Worm (Caenorhabditis elegans) whole organism, early embryonic: Measurements from ENCODE around the gene rnp-9.
A peak's percentile ranks its signal among the peaks of the same experiment; 100 is the strongest.

ENCODE experiments used
- B0310.2 ChIP-seq: sonication (generic microtip); optimal IDR thresholded peaks from 2 replicates; lab custom pipeline; 2016; ENCODE audit warnings: mild to moderate bottlenecking, missing genetic modification characterization, missing compliant biosample characterization
- F13C5.2 ChIP-seq: sonication (generic microtip); optimal IDR thresholded peaks from 2 replicates; lab custom pipeline; 2017; ENCODE audit warnings: mild to moderate bottlenecking, missing genetic modification characterization, inconsistent platforms, missing compliant biosample characterization
- aly-1 ChIP-seq: sonication (generic microtip); optimal IDR thresholded peaks from 2 replicates; lab custom pipeline; 2016; ENCODE audit warnings: missing genetic modification characterization, missing compliant biosample characterization
- ama-1 ChIP-seq: fragments of 150-350 bp; optimal IDR thresholded peaks from 2 replicates; lab custom pipeline; 2014
- ceh-13 ChIP-seq: fragments of 200-800 bp; sonication (Bioruptor generic); optimal IDR thresholded peaks from 2 replicates; lab custom pipeline; 2018; ENCODE audit warnings: mild to moderate bottlenecking, missing genetic modification characterization, missing compliant biosample characterization
- ceh-36 ChIP-seq: sonication (generic microtip); optimal IDR thresholded peaks from 2 replicates; lab custom pipeline; 2016; ENCODE audit warnings: missing genetic modification characterization, inconsistent platforms, missing compliant biosample characterization
- ets-7 ChIP-seq: sonication (generic microtip); optimal IDR thresholded peaks from 2 replicates; lab custom pipeline; 2016; ENCODE audit warnings: missing genotype, missing genetic modification characterization, missing compliant biosample characterization
- flt-1 ChIP-seq: fragments of 200-800 bp; sonication (Bioruptor generic); IDR thresholded peaks from 2 replicates; pipeline ENCODE4 v1.3.6; 2022; ENCODE audit warnings: missing genetic modification characterization, missing compliant biosample characterization
- hmbx-1 ChIP-seq: sonication (generic microtip); optimal IDR thresholded peaks from 2 replicates; lab custom pipeline; 2016; ENCODE audit warnings: mild to moderate bottlenecking, missing genetic modification characterization, missing compliant biosample characterization
- hmg-4 ChIP-seq: fragments of 200-800 bp; sonication (Bioruptor generic); optimal IDR thresholded peaks from 2 replicates; lab custom pipeline; 2018; ENCODE audit warnings: mild to moderate bottlenecking, missing genetic modification characterization, missing compliant biosample characterization
- hnd-1 ChIP-seq: sonication (generic microtip); optimal IDR thresholded peaks from 2 replicates; lab custom pipeline; 2016; ENCODE audit warnings: missing genetic modification characterization, missing compliant biosample characterization
- pes-1 ChIP-seq: fragments of 200-800 bp; sonication (Bioruptor generic); IDR thresholded peaks from 2 replicates; pipeline ENCODE4 v1.3.6; 2022; ENCODE audit warnings: missing genetic modification reagents, missing genetic modification characterization, missing compliant biosample characterization
- scrt-1 ChIP-seq: fragments of 200-800 bp; sonication (Bioruptor generic); IDR thresholded peaks from 2 replicates; pipeline ENCODE4 v1.3.6; 2022; ENCODE audit warnings: missing genetic modification characterization, missing compliant biosample characterization
- sea-1 ChIP-seq: fragments of 200-800 bp; sonication (Bioruptor generic); conservative IDR thresholded peaks from 2 replicates; pipeline ENCODE4 v1.3.6; 2022; ENCODE audit warnings: missing genetic modification characterization, missing compliant biosample characterization
- tbx-11 ChIP-seq: fragments of 200-800 bp; sonication (Bioruptor generic); IDR thresholded peaks from 2 replicates; pipeline ENCODE4 v1.3.6; 2022; ENCODE audit warnings: missing genetic modification characterization, missing compliant biosample characterization
- tbx-37 ChIP-seq: fragments of 200-800 bp; sonication (Bioruptor generic); conservative IDR thresholded peaks from 2 replicates; pipeline ENCODE4 v1.3.6; 2022; ENCODE audit warnings: missing genetic modification reagents, missing genetic modification characterization, missing compliant biosample characterization
- tra-4 ChIP-seq: sonication (generic microtip); optimal IDR thresholded peaks from 2 replicates; lab custom pipeline; 2017; ENCODE audit warnings: missing genetic modification characterization, missing compliant biosample characterization

Gene rnp-9

DNA sequence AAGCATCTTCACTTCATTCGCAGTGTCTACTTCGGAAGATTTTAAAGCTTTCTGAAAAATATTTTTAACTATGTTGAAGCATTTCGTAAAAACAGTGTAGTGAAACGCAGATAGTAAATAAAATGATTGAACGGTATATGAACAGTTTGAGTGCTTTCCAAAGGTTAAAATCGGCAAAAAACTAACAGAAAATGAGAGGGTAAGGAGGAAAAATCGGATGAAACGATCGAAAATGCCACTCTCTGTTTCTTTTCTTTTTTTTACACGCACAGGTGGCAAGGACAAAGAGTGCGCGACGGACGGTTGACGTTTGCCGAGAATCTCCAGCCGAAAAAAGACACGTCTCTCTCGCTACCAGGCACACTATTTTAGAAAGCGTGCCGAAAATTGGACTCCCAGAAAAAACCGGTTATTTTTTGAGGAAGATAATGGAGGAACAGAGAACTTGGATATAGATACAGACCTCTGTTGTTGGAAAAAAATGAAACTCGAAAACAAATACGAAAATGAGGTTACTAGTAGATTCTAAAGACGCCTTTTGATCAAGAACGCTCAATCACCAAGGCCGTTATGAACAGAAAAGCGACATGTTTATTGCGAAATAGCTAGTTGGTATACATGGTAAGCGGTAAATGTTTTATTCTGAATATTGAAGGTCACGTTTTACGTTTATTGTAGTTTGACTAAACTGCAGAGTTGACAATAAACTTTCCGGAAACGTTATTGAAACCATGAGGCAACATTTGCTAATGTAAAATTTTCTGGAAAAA, 27.4 kb downstream of the rnp-9 start, which contains the start of gene myrf-2:
myrf-2 (minus strand) TSS at position 51 of the 770 bp plus-strand sequence.
- TF ChIP-seq B0310.2 (tag; lab: Kevin White, UChicago): no peak
- no peak for TF ChIP-seq tbx-11 (GFP tag; lab: Robert Waterston, UW)
- TF ChIP-seq ets-7 (tag; lab: Kevin White, UChicago): no peak

DNA sequence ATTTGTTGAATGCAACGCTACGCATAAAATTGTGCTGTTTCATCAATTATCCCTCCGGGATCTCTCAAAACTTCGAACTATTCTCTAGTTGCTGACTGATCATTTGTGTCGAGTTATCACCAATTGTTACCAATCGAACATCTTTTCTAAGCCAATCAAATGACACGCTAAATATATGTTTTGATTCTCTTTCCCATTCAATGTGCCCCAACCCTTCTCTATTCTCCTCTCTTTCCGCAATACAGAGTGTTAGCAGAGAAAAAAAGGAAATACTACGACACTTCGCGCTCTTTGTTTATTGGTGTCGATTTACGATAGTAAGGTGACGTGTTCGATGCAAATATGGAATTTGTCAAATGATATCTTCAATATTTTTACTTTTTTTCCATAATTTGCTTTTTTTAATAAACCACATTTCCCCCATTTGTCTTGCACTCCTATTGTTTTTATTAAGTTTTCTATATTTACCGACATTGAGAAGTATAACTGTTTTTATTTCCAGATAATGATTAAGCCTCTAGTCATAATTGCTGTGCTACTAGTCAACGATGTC, 30.2 kb downstream of the rnp-9 start, which contains the start of gene nucb-1:
nucb-1 (plus strand) TSS at position 503 of the 553 bp plus-strand sequence.
- peak; percentile 5 for TF ChIP-seq hmg-4 (GFP tag; lab: Kevin White, UChicago)
- TF ChIP-seq flt-1 (GFP tag; lab: Robert Waterston, UW): no peak

DNA sequence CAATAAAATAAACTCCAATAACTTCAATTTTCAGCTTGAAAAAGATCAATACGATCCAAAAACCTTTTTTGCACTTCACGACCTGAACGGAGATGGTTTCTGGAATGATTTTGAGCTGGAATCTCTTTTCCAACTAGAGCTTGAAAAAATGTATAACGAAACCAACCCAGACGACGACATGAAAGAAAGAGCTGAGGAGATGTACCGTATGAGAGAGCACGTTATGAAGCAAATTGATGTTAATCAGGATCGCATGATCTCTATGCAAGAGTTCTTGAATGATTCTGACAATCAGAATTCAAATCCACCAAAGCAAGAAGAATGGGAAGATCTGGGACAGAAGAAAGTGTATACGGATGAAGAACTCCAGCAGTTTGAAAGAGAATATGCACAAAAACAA, 32.1 kb downstream of the rnp-9 start:
- no peak for TF ChIP-seq hmg-4 (GFP tag; lab: Kevin White, UChicago)
- TF ChIP-seq ets-7 (tag; lab: Kevin White, UChicago): no peak
- TF ChIP-seq B0310.2 (tag; lab: Kevin White, UChicago): no peak
- no peak for TF ChIP-seq ceh-13 (GFP tag; lab: Kevin White, UChicago)
- no peak for TF ChIP-seq hmbx-1 (tag; lab: Kevin White, UChicago)
- no peak for TF ChIP-seq pes-1
- TF ChIP-seq sea-1 (GFP tag; lab: Robert Waterston, UW): no peak
- no peak for TF ChIP-seq ama-1 (lab: Kevin White, UChicago)
- no peak for TF ChIP-seq ceh-36 (tag; lab: Kevin White, UChicago)
- TF ChIP-seq hnd-1 (tag; lab: Kevin White, UChicago): no peak
- no peak for TF ChIP-seq tbx-37 (GFP tag; lab: Robert Waterston, UW)
- no peak for TF ChIP-seq scrt-1 (GFP tag; lab: Robert Waterston, UW)
- TF ChIP-seq flt-1 (GFP tag; lab: Robert Waterston, UW): no peak
- TF ChIP-seq F13C5.2 (tag; lab: Kevin White, UChicago): no peak
- no peak for TF ChIP-seq tbx-11 (GFP tag; lab: Robert Waterston, UW)
- TF ChIP-seq tra-4: no peak
- TF ChIP-seq aly-1 (tag; lab: Kevin White, UChicago): no peak

DNA sequence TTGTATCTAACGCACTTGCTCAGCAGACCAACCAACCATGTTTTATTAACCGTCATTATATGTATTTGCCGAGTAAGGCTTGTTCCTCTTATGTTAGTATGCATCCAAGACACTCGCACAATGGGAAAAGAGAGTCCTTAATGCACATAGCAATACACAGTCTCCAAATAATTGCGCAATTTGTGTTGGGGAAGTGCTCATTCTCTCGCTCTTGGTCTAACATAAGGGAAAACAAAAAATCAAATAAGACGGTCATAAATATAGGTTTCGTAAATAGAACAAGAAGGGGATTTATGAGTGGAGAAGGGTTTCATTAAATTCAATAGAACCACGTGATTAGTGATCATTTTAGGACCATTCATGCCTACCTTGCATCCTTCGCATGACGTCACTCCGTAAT, 36.4 kb downstream of the rnp-9 start:
- TF ChIP-seq hmbx-1 (tag; lab: Kevin White, UChicago) (no peak), ets-7 (tag; lab: Kevin White, UChicago) (no peak), scrt-1 (GFP tag; lab: Robert Waterston, UW) (no peak), sea-1 (GFP tag; lab: Robert Waterston, UW) (no peak), ceh-13 (GFP tag; lab: Kevin White, UChicago) (peak; percentile 11), ceh-36 (tag; lab: Kevin White, UChicago) (no peak), F13C5.2 (tag; lab: Kevin White, UChicago) (no peak), pes-1 (peak; percentile 51; the same call in 1 of the 2 replicates), hmg-4 (GFP tag; lab: Kevin White, UChicago) (no peak), flt-1 (GFP tag; lab: Robert Waterston, UW) (no peak)

DNA sequence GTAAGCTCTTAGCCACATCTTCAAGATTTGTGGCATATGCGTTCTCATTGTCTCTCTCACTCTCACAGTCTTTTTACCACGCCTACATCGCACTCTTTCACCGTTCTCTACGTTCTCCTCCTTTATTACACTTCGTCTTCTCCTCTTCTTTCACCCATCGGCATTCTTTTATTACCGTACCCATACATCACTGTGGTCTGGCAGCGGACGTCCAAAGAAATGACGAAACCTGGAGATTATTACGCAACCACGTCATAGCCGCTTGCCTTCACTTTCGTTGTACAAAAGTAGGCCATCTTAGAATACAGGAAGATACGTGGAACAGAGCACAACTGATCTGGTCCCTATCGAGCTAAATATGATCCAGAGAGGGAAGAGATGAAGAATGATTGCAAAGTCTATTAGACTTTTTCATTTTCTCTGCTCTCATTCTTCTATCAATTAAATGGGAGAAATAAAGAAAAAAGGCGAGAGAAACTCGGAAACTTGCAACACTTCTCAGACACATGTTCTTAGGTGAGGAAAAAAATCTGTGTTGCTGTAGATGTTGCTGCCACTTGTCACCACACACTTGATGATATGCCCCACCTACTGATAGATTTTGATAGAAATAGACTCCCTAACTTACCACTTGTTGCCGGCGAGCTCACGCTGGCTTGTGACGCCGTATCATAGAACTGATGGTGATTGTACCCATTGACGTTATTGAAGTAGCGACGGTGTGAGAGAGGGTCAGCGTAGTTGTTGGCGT, 37.4 kb downstream of the rnp-9 start:
- TF ChIP-seq F13C5.2 (tag; lab: Kevin White, UChicago) (no peak), ceh-36 (tag; lab: Kevin White, UChicago) (peak; percentile 48), flt-1 (GFP tag; lab: Robert Waterston, UW) (0 out of 2 replicates have a peak, but pooled peaks have one; percentile 5), tra-4 (no peak), ceh-13 (GFP tag; lab: Kevin White, UChicago) (no peak), tbx-11 (GFP tag; lab: Robert Waterston, UW) (0 out of 2 replicates have a peak, but pooled peaks have one; percentile 14), sea-1 (GFP tag; lab: Robert Waterston, UW) (no peak), ets-7 (tag; lab: Kevin White, UChicago) (no peak), aly-1 (tag; lab: Kevin White, UChicago) (no peak), pes-1 (peak; percentile 47; the same call in 1 of the 2 replicates), ama-1 (lab: Kevin White, UChicago) (no peak), tbx-37 (GFP tag; lab: Robert Waterston, UW) (no peak), hmg-4 (GFP tag; lab: Kevin White, UChicago) (peak; percentile 7), hmbx-1 (tag; lab: Kevin White, UChicago) (no peak), B0310.2 (tag; lab: Kevin White, UChicago) (no peak), hnd-1 (tag; lab: Kevin White, UChicago) (no peak)

DNA sequence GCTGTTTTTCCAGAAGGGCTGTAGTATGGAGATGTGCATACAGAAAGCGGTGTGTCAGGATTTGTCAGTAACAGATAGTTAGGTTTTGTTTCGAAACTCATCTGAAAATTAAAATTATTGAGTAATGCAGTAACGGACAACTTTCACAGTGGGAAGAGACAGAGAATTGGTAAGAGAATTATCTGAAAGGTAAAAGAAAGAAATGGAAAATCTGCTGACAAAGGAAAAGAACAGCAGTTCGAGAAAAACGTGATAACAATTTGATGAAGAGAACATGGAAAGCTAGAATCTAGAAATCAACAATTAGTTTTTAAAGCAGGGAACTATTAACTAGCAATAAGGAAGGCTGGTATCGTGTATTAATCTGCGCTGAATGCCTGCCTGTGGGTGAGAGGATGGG, 38.2 kb downstream of the rnp-9 start, which contains the start of gene sex-1:
sex-1 (minus strand) TSS at position 101 of the 400 bp plus-strand sequence.
- TF ChIP-seq hnd-1 (tag; lab: Kevin White, UChicago): no peak
- TF ChIP-seq ceh-36 (tag; lab: Kevin White, UChicago): no peak
- TF ChIP-seq scrt-1 (GFP tag; lab: Robert Waterston, UW): no peak
- no peak for TF ChIP-seq ets-7 (tag; lab: Kevin White, UChicago)
- no peak for TF ChIP-seq hmg-4 (GFP tag; lab: Kevin White, UChicago)
- no peak for TF ChIP-seq pes-1
- TF ChIP-seq tbx-11 (GFP tag; lab: Robert Waterston, UW): no peak
- no peak for TF ChIP-seq hmbx-1 (tag; lab: Kevin White, UChicago)
- TF ChIP-seq F13C5.2 (tag; lab: Kevin White, UChicago): no peak
- TF ChIP-seq B0310.2 (tag; lab: Kevin White, UChicago): no peak
- no peak for TF ChIP-seq ceh-13 (GFP tag; lab: Kevin White, UChicago)
- no peak for TF ChIP-seq tra-4
- no peak for TF ChIP-seq ama-1 (lab: Kevin White, UChicago)
- TF ChIP-seq aly-1 (tag; lab: Kevin White, UChicago): no peak
